Fruit fly (Drosophila melanogaster) whole organism, adult: Measurements from ENCODE around the gene CG33270.

Experiments used
- CG12768 ChIP-seq: fragments of 200-800 bp; sonication (Bioruptor generic); optimal IDR thresholded peaks from 2 replicates; lab custom pipeline; 2017; ENCODE audit warnings: missing biosample characterization, missing genetic modification characterization, mild to moderate bottlenecking, moderate library complexity, missing genetic modification reagents
- CG14711 ChIP-seq: fragments of 200-800 bp; sonication (Bioruptor generic); optimal IDR thresholded peaks from 2 replicates; lab custom pipeline; 2018; ENCODE audit warnings: missing biosample characterization, mild to moderate bottlenecking, missing genetic modification characterization, moderate library complexity
- CG33017 ChIP-seq: fragments of 200-800 bp; sonication (Bioruptor generic); optimal IDR thresholded peaks from 2 replicates; lab custom pipeline; 2018; ENCODE audit warnings: missing biosample characterization, mild to moderate bottlenecking, missing genetic modification characterization, moderate library complexity
- CG7045 ChIP-seq: fragments of 200-800 bp; sonication (Bioruptor generic); optimal IDR thresholded peaks from 2 replicates; lab custom pipeline; 2017; ENCODE audit warnings: missing biosample characterization, mild to moderate bottlenecking, missing genetic modification characterization
- cnc ChIP-seq, 2 experiments: fragments of >200 bp; optimal IDR thresholded peaks; 2 replicates each; lab custom pipeline; 2017
- kay ChIP-seq: fragments of 200-800 bp; sonication (Bioruptor generic); peaks from one replicate; lab custom pipeline; 2016; ENCODE audit warnings: missing biosample characterization, missing genetic modification characterization, borderline replicate concordance
- ovo ChIP-seq: fragments of 200-800 bp; sonication (Bioruptor generic); optimal IDR thresholded peaks from 2 replicates; lab custom pipeline; 2016; ENCODE audit warnings: missing biosample characterization, missing genetic modification characterization

DNA sequence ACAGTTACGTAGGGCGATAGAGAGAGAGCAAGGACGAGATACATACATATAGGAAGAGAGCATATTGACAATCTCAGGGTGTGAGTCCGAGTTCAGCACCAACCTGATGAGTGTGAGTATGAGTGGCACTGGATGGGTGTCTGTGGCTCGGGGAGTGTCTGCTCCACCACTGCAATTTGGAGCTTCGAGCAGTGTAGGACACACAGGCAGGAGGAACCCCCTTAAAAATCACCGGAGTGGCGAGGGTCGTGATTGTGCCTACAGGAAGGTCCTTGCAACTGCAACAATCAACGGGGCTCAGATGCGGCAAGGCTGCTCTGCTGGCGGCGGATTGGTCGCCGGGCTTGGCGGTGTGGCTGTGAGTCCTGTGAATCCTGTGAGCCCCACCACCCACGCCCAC lies 13.4 kb upstream of the CG33270 start:
- no peak for TF ChIP-seq CG12768 (GFP tag; lab: Kevin White, UChicago)
- no peak for TF ChIP-seq kay (GFP tag; lab: Kevin White, UChicago)
- TF ChIP-seq CG7045 (GFP tag; lab: Kevin White, UChicago), result no peak
- TF ChIP-seq cnc (optimal IDR thresholded peaks at IDR 0.05; lab: Kevin White, UChicago), result no peak
- no peak for TF ChIP-seq CG14711
- no peak for TF ChIP-seq ovo (GFP tag; lab: Kevin White, UChicago)
- no peak for TF ChIP-seq CG33017
